Worm (Caenorhabditis elegans) whole organism, young adult: Measurements from ENCODE around the gene str-182.

Source experiments
- B0261.1 ChIP-seq: sonication (generic microtip); optimal IDR thresholded peaks from 2 replicates; lab custom pipeline; 2016; ENCODE audit warnings: mild to moderate bottlenecking, missing genetic modification characterization, moderate library complexity, missing compliant biosample characterization
- C17E4.6 ChIP-seq: fragments of 200-800 bp; sonication (Bioruptor generic); IDR thresholded peaks from 2 replicates; pipeline ENCODE4 v1.3.6; 2022; ENCODE audit warnings: missing genetic modification reagents, missing genetic modification characterization, missing compliant biosample characterization
- D2030.7 ChIP-seq: fragments of 200-800 bp; sonication (Bioruptor generic); IDR thresholded peaks from 2 replicates; pipeline ENCODE4 v1.3.6; 2022; ENCODE audit warnings: missing genetic modification reagents, missing genetic modification characterization, missing compliant biosample characterization
- F10E7.11 ChIP-seq: sonication (generic microtip); optimal IDR thresholded peaks from 2 replicates; lab custom pipeline; 2017; ENCODE audit warnings: mild to moderate bottlenecking, missing genetic modification characterization, moderate library complexity, missing compliant biosample characterization
- F22D6.2 ChIP-seq: sonication (generic microtip); optimal IDR thresholded peaks from 2 replicates; lab custom pipeline; 2016; ENCODE audit warnings: mild to moderate bottlenecking, missing genetic modification characterization, missing compliant biosample characterization
- F23B12.7 ChIP-seq: sonication (generic microtip); optimal IDR thresholded peaks from 2 replicates; lab custom pipeline; 2017; ENCODE audit warnings: missing genetic modification characterization, mild to moderate bottlenecking, missing compliant biosample characterization, antibody characterized with exemption, moderate library complexity; ENCODE audit not compliant: insufficient read depth
- F39B2.1 ChIP-seq: fragments of 200-800 bp; sonication (Bioruptor generic); IDR thresholded peaks from 2 replicates; pipeline ENCODE4 v1.3.6; 2022; ENCODE audit warnings: missing genetic modification reagents, missing genetic modification characterization, missing compliant biosample characterization
- F49E8.2 ChIP-seq: sonication (generic microtip); optimal IDR thresholded peaks from 3 replicates; lab custom pipeline; 2017; ENCODE audit warnings: missing genetic modification characterization, mild to moderate bottlenecking, missing compliant biosample characterization, antibody characterized with exemption, moderate library complexity; ENCODE audit not compliant: insufficient read depth
- K11D2.4 ChIP-seq: fragments of 200-800 bp; sonication (Bioruptor generic); IDR thresholded peaks from 2 replicates; pipeline ENCODE4 v1.3.6; 2022; ENCODE audit warnings: missing genetic modification reagents, missing genetic modification characterization, missing compliant biosample characterization
- T26A5.8 ChIP-seq: sonication (generic microtip); optimal IDR thresholded peaks from 2 replicates; lab custom pipeline; 2016; ENCODE audit warnings: missing genetic modification characterization, missing compliant biosample characterization
- Y53F4B.3 ChIP-seq: fragments of 200-800 bp; sonication (Bioruptor generic); IDR thresholded peaks from 2 replicates; pipeline ENCODE4 v1.3.6; 2022; ENCODE audit warnings: missing genetic modification reagents, missing genetic modification characterization, missing compliant biosample characterization
- Y53G8AR.9 ChIP-seq: fragments of 200-800 bp; sonication (Bioruptor generic); conservative IDR thresholded peaks from 2 replicates; pipeline ENCODE4 v1.3.6; 2022; ENCODE audit warnings: missing genetic modification reagents, missing genetic modification characterization, missing compliant biosample characterization
- Y56A3A.18 ChIP-seq: fragments of 200-800 bp; sonication (Bioruptor generic); IDR thresholded peaks from 2 replicates; pipeline ENCODE4 v1.3.6; 2022; ENCODE audit warnings: missing genetic modification reagents, missing genetic modification characterization, missing compliant biosample characterization
- atf-7 ChIP-seq: sonication (generic microtip); optimal IDR thresholded peaks from 2 replicates; lab custom pipeline; 2017; ENCODE audit warnings: mild to moderate bottlenecking, missing genetic modification characterization, missing compliant biosample characterization
- athp-1 ChIP-seq: sonication (generic microtip); optimal IDR thresholded peaks from 2 replicates; lab custom pipeline; 2017; ENCODE audit warnings: mild to moderate bottlenecking, missing genetic modification characterization, missing compliant biosample characterization
- ceh-100 ChIP-seq: fragments of 200-800 bp; sonication (Bioruptor generic); IDR thresholded peaks from 2 replicates; pipeline ENCODE4 v1.3.6; 2022; ENCODE audit warnings: missing genetic modification reagents, missing genetic modification characterization, missing compliant biosample characterization
- ceh-58 ChIP-seq: fragments of 200-800 bp; sonication (Bioruptor generic); IDR thresholded peaks from 2 replicates; pipeline ENCODE4 v1.3.6; 2022; ENCODE audit warnings: missing genetic modification characterization, missing compliant biosample characterization
- ceh-79 ChIP-seq: sonication (generic microtip); optimal IDR thresholded peaks from 2 replicates; lab custom pipeline; 2017; ENCODE audit warnings: mild to moderate bottlenecking, missing genetic modification characterization, missing compliant biosample characterization
- ceh-91 ChIP-seq: fragments of 200-800 bp; sonication (Bioruptor generic); IDR thresholded peaks from 2 replicates; pipeline ENCODE4 v1.3.6; 2022; ENCODE audit warnings: missing genetic modification reagents, missing genetic modification characterization, missing compliant biosample characterization
- chd-7 ChIP-seq: sonication (generic microtip); optimal IDR thresholded peaks from 2 replicates; lab custom pipeline; 2016; ENCODE audit warnings: mild to moderate bottlenecking, missing genetic modification characterization, moderate library complexity, missing compliant biosample characterization
- die-1 ChIP-seq: sonication (generic microtip); optimal IDR thresholded peaks from 2 replicates; lab custom pipeline; 2016; ENCODE audit warnings: missing genotype, mild to moderate bottlenecking, missing genetic modification characterization, missing compliant biosample characterization
- dpff-1 ChIP-seq: sonication (generic microtip); optimal IDR thresholded peaks from 2 replicates; lab custom pipeline; 2017; ENCODE audit warnings: mild to moderate bottlenecking, missing genetic modification characterization, missing compliant biosample characterization
- fkh-3 ChIP-seq: sonication (generic microtip); optimal IDR thresholded peaks from 2 replicates; lab custom pipeline; 2016; ENCODE audit warnings: mild to moderate bottlenecking, missing genetic modification characterization, missing compliant biosample characterization
- him-1 ChIP-seq: sonication (generic microtip); optimal IDR thresholded peaks from 2 replicates; lab custom pipeline; 2016; ENCODE audit warnings: missing genotype, missing genetic modification reagents, missing genetic modification characterization, missing compliant biosample characterization
- hrde-1 ChIP-seq: sonication (generic microtip); optimal IDR thresholded peaks from 2 replicates; lab custom pipeline; 2016; ENCODE audit warnings: missing genetic modification characterization, mild to moderate bottlenecking, missing compliant biosample characterization, moderate library complexity, missing genotype, missing genetic modification reagents, borderline replicate concordance
- hsf-1 ChIP-seq: fragments of 200-800 bp; sonication (Bioruptor generic); IDR thresholded peaks from 2 replicates; pipeline ENCODE4 v1.3.6; 2022; ENCODE audit warnings: missing genetic modification reagents, missing genetic modification characterization, missing compliant biosample characterization
- lin-26 ChIP-seq: fragments of 200-800 bp; sonication (Bioruptor generic); IDR thresholded peaks from 2 replicates; pipeline ENCODE4 v1.3.6; 2022; ENCODE audit warnings: missing genetic modification reagents, missing genetic modification characterization, missing compliant biosample characterization
- madf-6 ChIP-seq: fragments of 200-800 bp; sonication (Bioruptor generic); IDR thresholded peaks from 2 replicates; pipeline ENCODE4 v1.3.6; 2022; ENCODE audit warnings: missing genetic modification reagents, missing genetic modification characterization, missing compliant biosample characterization
- mel-28 ChIP-seq: sonication (generic microtip); optimal IDR thresholded peaks from 2 replicates; lab custom pipeline; 2016; ENCODE audit warnings: borderline replicate concordance, mild to moderate bottlenecking, missing genetic modification characterization, missing compliant biosample characterization
- mes-4 ChIP-seq: sonication (generic microtip); optimal IDR thresholded peaks from 2 replicates; lab custom pipeline; 2016; ENCODE audit warnings: missing genotype, missing genetic modification characterization, missing compliant biosample characterization
- nfya-1 ChIP-seq: sonication (generic microtip); optimal IDR thresholded peaks from 2 replicates; lab custom pipeline; 2017; ENCODE audit warnings: antibody characterized with exemption, missing compliant biosample characterization, missing genetic modification characterization, borderline replicate concordance; ENCODE audit not compliant: insufficient read depth
- nfya-2 ChIP-seq: fragments of 200-800 bp; sonication (Bioruptor generic); IDR thresholded peaks from 2 replicates; pipeline ENCODE4 v1.3.6; 2022; ENCODE audit warnings: missing genetic modification reagents, missing genetic modification characterization, missing compliant biosample characterization
- nfyb-1 ChIP-seq: fragments of 200-800 bp; sonication (Bioruptor generic); IDR thresholded peaks from 2 replicates; pipeline ENCODE4 v1.3.6; 2022; ENCODE audit warnings: missing genetic modification reagents, missing genetic modification characterization, missing compliant biosample characterization
- nhr-27 ChIP-seq: fragments of 200-800 bp; sonication (Bioruptor generic); optimal IDR thresholded peaks from 2 replicates; lab custom pipeline; 2018; ENCODE audit warnings: mild to moderate bottlenecking, missing genetic modification characterization, moderate library complexity, missing compliant biosample characterization
- pbrm-1 ChIP-seq: fragments of 200-800 bp; sonication (Bioruptor generic); IDR thresholded peaks from 2 replicates; pipeline ENCODE4 v1.3.6; 2022; ENCODE audit warnings: missing genetic modification reagents, missing genetic modification characterization, missing compliant biosample characterization
- rcor-1 ChIP-seq: fragments of 200-800 bp; sonication (Bioruptor generic); IDR thresholded peaks from 2 replicates; pipeline ENCODE4 v1.3.6; 2022; ENCODE audit warnings: missing genetic modification reagents, missing genetic modification characterization, missing compliant biosample characterization
- rec-8 ChIP-seq, 2 experiments: sonication (generic microtip); optimal IDR thresholded peaks; 2 replicates each; lab custom pipeline; 2016; ENCODE audit warnings: mild to moderate bottlenecking in 2 of 2, missing genetic modification characterization in 2 of 2, missing genetic modification reagents in 2 of 2, missing genotype in 2 of 2, missing biosample characterization in 1 of 2, missing compliant biosample characterization in 1 of 2, moderate library complexity in 1 of 2
- sdz-38 ChIP-seq: sonication (generic microtip); optimal IDR thresholded peaks from 2 replicates; lab custom pipeline; 2016; ENCODE audit warnings: missing genotype, missing genetic modification characterization, missing compliant biosample characterization
- snpc-3.4 ChIP-seq: sonication (generic microtip); optimal IDR thresholded peaks from 2 replicates; lab custom pipeline; 2017; ENCODE audit warnings: missing genetic modification characterization, mild to moderate bottlenecking, missing compliant biosample characterization, antibody characterized with exemption, moderate library complexity, missing genotype, missing genetic modification reagents
- sptf-2 ChIP-seq: fragments of 200-800 bp; sonication (Bioruptor generic); optimal IDR thresholded peaks from 2 replicates; lab custom pipeline; 2018; ENCODE audit warnings: mild to moderate bottlenecking, missing genetic modification characterization, missing compliant biosample characterization
- tbp1 ChIP-seq: fragments of 200-800 bp; sonication (Bioruptor generic); optimal IDR thresholded peaks from 2 replicates; lab custom pipeline; 2018; ENCODE audit warnings: mild to moderate bottlenecking, missing genetic modification characterization, missing compliant biosample characterization
- unc-130 ChIP-seq: sonication (generic microtip); optimal IDR thresholded peaks from 2 replicates; lab custom pipeline; 2016; ENCODE audit warnings: missing genetic modification reagents, missing genetic modification characterization, missing compliant biosample characterization
- xnd-1 ChIP-seq: sonication (generic microtip); optimal IDR thresholded peaks from 2 replicates; lab custom pipeline; 2016; ENCODE audit warnings: missing genotype, missing genetic modification reagents, missing genetic modification characterization, missing compliant biosample characterization
- zim-3 ChIP-seq: sonication (generic microtip); optimal IDR thresholded peaks from 2 replicates; lab custom pipeline; 2017; ENCODE audit warnings: mild to moderate bottlenecking, missing genetic modification characterization, moderate library complexity, missing compliant biosample characterization
- ztf-25 ChIP-seq: fragments of 200-800 bp; sonication (Bioruptor generic); IDR thresholded peaks from 2 replicates; pipeline ENCODE4 v1.3.6; 2022; ENCODE audit warnings: missing genetic modification reagents, missing genetic modification characterization, missing compliant biosample characterization
- ztf-6 ChIP-seq: fragments of 200-800 bp; sonication (Bioruptor generic); IDR thresholded peaks from 2 replicates; pipeline ENCODE4 v1.3.6; 2022; ENCODE audit warnings: missing genetic modification reagents, missing genetic modification characterization, missing compliant biosample characterization

Gene str-182

DNA sequence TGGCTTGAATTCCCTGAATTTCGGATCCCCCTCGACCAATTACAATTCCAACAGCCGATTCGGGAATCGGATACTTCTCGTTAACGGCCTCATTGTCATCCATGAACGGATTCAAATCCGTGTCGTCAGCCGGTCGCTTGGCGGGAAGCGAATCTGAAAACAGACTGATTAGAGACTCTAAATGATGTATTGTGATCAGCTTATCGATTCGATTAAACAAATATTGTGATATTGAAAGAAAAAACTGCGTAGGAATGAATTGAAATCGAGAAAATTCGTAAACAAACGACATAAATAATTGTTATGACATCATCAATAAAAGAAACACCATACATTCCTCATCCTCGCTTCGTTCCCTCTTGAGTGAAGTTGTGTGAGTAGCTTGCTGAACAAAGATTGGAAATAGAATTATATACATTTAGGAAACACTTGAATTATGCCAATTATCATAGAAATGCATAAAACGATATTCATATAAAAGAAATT, 4.8 kb upstream of the str-182 start (continued):
- TF ChIP-seq rcor-1 (GFP tag; lab: Robert Waterston, UW) = peak; percentile 27; the same call in 1 of the 2 replicates
- no peak for TF ChIP-seq ztf-6 (GFP tag; lab: Robert Waterston, UW)
- TF ChIP-seq dpff-1 (tag; lab: Kevin White, UChicago) = peak; percentile 93
- no peak for TF ChIP-seq K11D2.4 (GFP tag; lab: Robert Waterston, UW)
- TF ChIP-seq F23B12.7 (tag; lab: Kevin White, UChicago) = no peak
- no peak for TF ChIP-seq ceh-100 (GFP tag; lab: Robert Waterston, UW)
- TF ChIP-seq ceh-79 (tag; lab: Kevin White, UChicago) = peak; percentile 83
- peak; percentile 74 for TF ChIP-seq mel-28 (tag; lab: Kevin White, UChicago)
- 0 out of 2 replicates have a peak, but pooled peaks have one; percentile 36 for TF ChIP-seq D2030.7 (GFP tag; lab: Robert Waterston, UW)
- no peak for TF ChIP-seq F22D6.2
- peak; percentile 75; the same call in 1 of the 2 replicates for TF ChIP-seq Y53G8AR.9 (GFP tag; lab: Robert Waterston, UW)
- TF ChIP-seq nfyb-1 = 0 out of 2 replicates have a peak, but pooled peaks have one; percentile 64
- TF ChIP-seq ceh-91 (GFP tag; lab: Robert Waterston, UW) = peak; percentile 14; the same call in 1 of the 2 replicates
- peak; percentile 59 for TF ChIP-seq Y56A3A.18 (GFP tag; lab: Robert Waterston, UW)
- no peak for TF ChIP-seq him-1 (tag; lab: Kevin White, UChicago)
- TF ChIP-seq atf-7 = peak; percentile 73
- no peak for TF ChIP-seq Y53F4B.3 (GFP tag; lab: Robert Waterston, UW)
- TF ChIP-seq tbp1 (GFP tag; lab: Kevin White, UChicago) = peak; percentile 45
- TF ChIP-seq pbrm-1 = no peak; the same call in 1 of the 2 replicates
- TF ChIP-seq fkh-3 = peak; percentile 54
- TF ChIP-seq chd-7 (tag; lab: Kevin White, UChicago) = peak; percentile 78
- TF ChIP-seq xnd-1 = peak; percentile 28
- TF ChIP-seq athp-1 = peak; percentile 95
- no peak for TF ChIP-seq ceh-58 (GFP tag; lab: Robert Waterston, UW)
- peak; percentile 49; the same call in 1 of the 2 replicates for TF ChIP-seq C17E4.6 (GFP tag; lab: Robert Waterston, UW)
- peak; percentile 4 for TF ChIP-seq zim-3 (tag; lab: Kevin White, UChicago)
- TF ChIP-seq sdz-38 (tag; lab: Kevin White, UChicago) = no peak
- TF ChIP-seq F49E8.2 = peak; percentile 58
- peak; percentile 85 for TF ChIP-seq ztf-25 (GFP tag; lab: Robert Waterston, UW)
- no peak for TF ChIP-seq sptf-2 (GFP tag; lab: Kevin White, UChicago)
- TF ChIP-seq unc-130 (GFP tag; lab: Kevin White, UChicago) = no peak
- peak; percentile 77 for TF ChIP-seq hrde-1 (tag; lab: Kevin White, UChicago)
- no peak for TF ChIP-seq nfya-2 (GFP tag; lab: Robert Waterston, UW)
- peak; percentile 60 for TF ChIP-seq T26A5.8 (tag; lab: Kevin White, UChicago)
- TF ChIP-seq nhr-27 (tag; lab: Kevin White, UChicago) = peak; percentile 82
- TF ChIP-seq rec-8 (tag; optimal IDR thresholded peaks at IDR 0.05; lab: Kevin White, UChicago) = peak in 1 of 2 experiments; percentile 0
- no peak for TF ChIP-seq nfya-1 (tag; lab: Kevin White, UChicago)
- TF ChIP-seq madf-6 (GFP tag; lab: Robert Waterston, UW) = peak; percentile 75
- peak; percentile 93 for TF ChIP-seq F10E7.11
- peak; percentile 9 for TF ChIP-seq B0261.1 (tag; lab: Kevin White, UChicago)
- no peak; the same call in 1 of the 2 replicates for TF ChIP-seq F39B2.1 (GFP tag; lab: Robert Waterston, UW)
- TF ChIP-seq hsf-1 = 0 out of 2 replicates have a peak, but pooled peaks have one; percentile 63
- TF ChIP-seq die-1 = peak; percentile 27
- TF ChIP-seq lin-26 = peak; percentile 64
- no peak for TF ChIP-seq snpc-3.4 (tag; lab: Kevin White, UChicago)
- TF ChIP-seq mes-4 (tag; lab: Kevin White, UChicago) = peak; percentile 30
- TF ChIP-seq, all 124 proteins: peak for 46
